Fruit fly (Drosophila melanogaster) whole organism, pupa: Measurements from ENCODE around the gene alpha-Est1.

Experiments used
- CG15710 ChIP-seq: fragments of 200-800 bp; sonication (Bioruptor generic); optimal IDR thresholded peaks from 2 replicates; lab custom pipeline; 2018; ENCODE audit warnings: missing biosample characterization, mild to moderate bottlenecking, missing genetic modification characterization, moderate library complexity
- CG17806 ChIP-seq: fragments of 200-800 bp; sonication (Bioruptor generic); optimal IDR thresholded peaks from 2 replicates; lab custom pipeline; 2018; ENCODE audit warnings: missing biosample characterization, mild to moderate bottlenecking, missing genetic modification characterization, moderate library complexity
- CG32121 ChIP-seq: fragments of 200-800 bp; sonication (Bioruptor generic); IDR thresholded peaks from 2 replicates; pipeline ENCODE4 v1.3.6; 2022; ENCODE audit warnings: missing biosample characterization, missing genetic modification characterization
- CG8159 ChIP-seq: fragments of 200-800 bp; sonication (Bioruptor generic); optimal IDR thresholded peaks from 3 replicates; lab custom pipeline; 2018; ENCODE audit warnings: missing biosample characterization, mild to moderate bottlenecking, missing genetic modification characterization, moderate library complexity
- CG8301 ChIP-seq: fragments of 200-800 bp; sonication (Bioruptor generic); optimal IDR thresholded peaks from 2 replicates; lab custom pipeline; 2018; ENCODE audit warnings: missing biosample characterization, mild to moderate bottlenecking, missing genetic modification characterization
- CG9948 ChIP-seq: fragments of 200-800 bp; sonication (Bioruptor generic); optimal IDR thresholded peaks from 2 replicates; lab custom pipeline; 2018; ENCODE audit warnings: missing biosample characterization, mild to moderate bottlenecking, missing genetic modification characterization, moderate library complexity
- Ets98B ChIP-seq: fragments of 200-800 bp; sonication (Bioruptor generic); IDR thresholded peaks from 2 replicates; pipeline ENCODE4 v1.3.6; 2022; ENCODE audit warnings: missing biosample characterization, missing genetic modification characterization
- Pif1A ChIP-seq: fragments of 200-800 bp; sonication (Bioruptor generic); optimal IDR thresholded peaks from 3 replicates; lab custom pipeline; 2016; ENCODE audit warnings: missing biosample characterization, missing genetic modification characterization
- Snoo ChIP-seq: fragments of 200-800 bp; sonication (Bioruptor generic); optimal IDR thresholded peaks from 3 replicates; lab custom pipeline; 2017; ENCODE audit warnings: missing biosample characterization, mild to moderate bottlenecking, missing genetic modification characterization, inconsistent platforms
- gl ChIP-seq: fragments of 200-800 bp; sonication (Bioruptor generic); optimal IDR thresholded peaks from 2 replicates; lab custom pipeline; 2018; ENCODE audit warnings: missing biosample characterization, mild to moderate bottlenecking, missing genetic modification characterization

dm6 chr3R:7499488-7499887, 49.4 kb downstream of the alpha-Est1 start:
- TF ChIP-seq Snoo (tag; lab: Kevin White, UChicago) (no peak), CG15710 (tag; lab: Kevin White, UChicago) (no peak), CG8301 (tag; lab: Kevin White, UChicago) (no peak), Ets98B (GFP tag; lab: Robert Waterston, UW) (no peak), CG17806 (no peak), gl (tag; lab: Kevin White, UChicago) (no peak), Pif1A (GFP tag; lab: Kevin White, UChicago) (no peak), CG9948 (tag; lab: Kevin White, UChicago) (no peak), CG32121 (no peak), CG8159 (tag; lab: Kevin White, UChicago) (no peak)
